Worm (Caenorhabditis elegans) whole organism, dauer: ENCODE measurements around the gene K09C4.9.

Experiments used
- unc-62 ChIP-seq: sonication (generic microtip); optimal IDR thresholded peaks from 2 replicates; lab custom pipeline; 2017; ENCODE audit warnings: missing biosample characterization, missing genetic modification reagents, missing genetic modification characterization

Gene K09C4.9

ce11 chrX:3285448-3285847, 13.9 kb upstream of the K09C4.9 start:
- TF ChIP-seq unc-62, result no peak

- TF ChIP-seq unc-62, result no peak
Observed at ce11 chrX:3284967-3285366, 13.4 kb upstream of the K09C4.9 start.

- no peak for TF ChIP-seq unc-62
Observed at ce11 chrX:3283189-3283588, 11.6 kb upstream of the K09C4.9 start.

- no peak for TF ChIP-seq unc-62
Observed at ce11 chrX:3282306-3282705, 10.7 kb upstream of the K09C4.9 start, which contains the start of gene K09C4.5. TSS of gene K09C4.5 (plus strand) at chrX:3282631.

- no peak for TF ChIP-seq unc-62
Observed at ce11 chrX:3280130-3280529, 8.6 kb upstream of the K09C4.9 start, which contains the start of gene K09C4.10. TSS of gene K09C4.10 (minus strand) at chrX:3280230.

- TF ChIP-seq unc-62, result no peak
Observed at ce11 chrX:3272580-3272979, 1.0 kb upstream of the K09C4.9 start, which contains the start of gene K09C4.7. TSS of gene K09C4.7 (plus strand) at chrX:3272880.

- TF ChIP-seq unc-62, result no peak
Observed at ce11 chrX:3270806-3271205, 767 bp downstream of the K09C4.9 start, which contains the start of gene sul-1. TSS of gene sul-1 (minus strand) at chrX:3270906.

- TF ChIP-seq unc-62, result no peak
Observed at ce11 chrX:3262600-3262999, 9.0 kb downstream of the K09C4.9 start, which contains the start of gene fbxb-71. TSS of gene fbxb-71 (plus strand) at chrX:3262900.

- no peak for TF ChIP-seq unc-62
Observed at ce11 chrX:3260509-3260908, 11.1 kb downstream of the K09C4.9 start, which contains the start of gene lbp-2. TSS of gene lbp-2 (plus strand) at chrX:3260610.

- no peak for TF ChIP-seq unc-62
Observed at ce11 chrX:3258842-3259241, 12.7 kb downstream of the K09C4.9 start, which contains the start of gene lbp-1. TSS of gene lbp-1 (plus strand) at chrX:3259142.

- no peak for TF ChIP-seq unc-62
Observed at ce11 chrX:3256784-3257493, 14.6 kb downstream of the K09C4.9 start, which contains the start of gene lbp-3. TSS of gene lbp-3 (plus strand) at chrX:3257372.

- TF ChIP-seq unc-62, result no peak
Observed at ce11 chrX:3252500-3252899, 19.1 kb downstream of the K09C4.9 start, which contains the start of gene tba-9. TSS of gene tba-9 (plus strand) at chrX:3252800.

ce11 chrX:3250481-3251091, 21.0 kb downstream of the K09C4.9 start, which contains the start of gene pqn-37:
TSS of gene pqn-37 (minus strand) at chrX:3250531.
- no peak for TF ChIP-seq unc-62

ce11 chrX:3247768-3248167, 23.8 kb downstream of the K09C4.9 start:
- TF ChIP-seq unc-62, result no peak

- TF ChIP-seq unc-62, result no peak
Observed at ce11 chrX:3245812-3246211, 25.8 kb downstream of the K09C4.9 start, which contains the start of gene F40F4.7. TSS of gene F40F4.7 (minus strand) at chrX:3245933.

- no peak for TF ChIP-seq unc-62
Observed at ce11 chrX:3244402-3244801, 27.2 kb downstream of the K09C4.9 start.

- no peak for TF ChIP-seq unc-62
Observed at ce11 chrX:3243614-3244013, 28.0 kb downstream of the K09C4.9 start, which contains the start of gene irg-7. TSS of gene irg-7 (minus strand) at chrX:3243636.
